Fruit fly (Drosophila melanogaster) whole organism, prepupa: Measurements from ENCODE around the gene CG32483.
A peak's percentile ranks its signal among the peaks of the same experiment; 100 is the strongest.

Experiments
- CG10631 ChIP-seq: fragments of 200-800 bp; sonication (Bioruptor generic); optimal IDR thresholded peaks from 2 replicates; lab custom pipeline; 2016; ENCODE audit warnings: missing biosample characterization, missing genetic modification characterization
- CG10669 ChIP-seq: fragments of 200-800 bp; sonication (Bioruptor generic); optimal IDR thresholded peaks from 3 replicates; lab custom pipeline; 2018; ENCODE audit warnings: missing biosample characterization, mild to moderate bottlenecking, missing genetic modification characterization, moderate library complexity
- CG11762 ChIP-seq: fragments of 200-800 bp; sonication (Bioruptor generic); optimal IDR thresholded peaks from 3 replicates; lab custom pipeline; 2016; ENCODE audit warnings: missing biosample characterization, missing genetic modification characterization; ENCODE audit not compliant: insufficient read depth
- CG15336 ChIP-seq: fragments of 200-800 bp; sonication (Bioruptor generic); IDR thresholded peaks from 2 replicates; pipeline ENCODE4 v1.3.6; 2022; ENCODE audit warnings: missing biosample characterization, missing genetic modification characterization
- CG1621 ChIP-seq: fragments of 200-800 bp; sonication (Bioruptor generic); optimal IDR thresholded peaks from 3 replicates; lab custom pipeline; 2018; ENCODE audit warnings: missing biosample characterization, mild to moderate bottlenecking, missing genetic modification characterization
- CG16779 ChIP-seq: fragments of 200-800 bp; sonication (Bioruptor generic); optimal IDR thresholded peaks from 3 replicates; lab custom pipeline; 2017; ENCODE audit warnings: missing biosample characterization, mild to moderate bottlenecking, missing genetic modification characterization
- CG3032 ChIP-seq: fragments of 200-800 bp; optimal IDR thresholded peaks from 2 replicates; lab custom pipeline; 2019; ENCODE audit warnings: missing biosample characterization, mild to moderate bottlenecking, missing genetic modification characterization, moderate library complexity
- CG32006 ChIP-seq: fragments of 200-800 bp; sonication (Bioruptor generic); optimal IDR thresholded peaks from 3 replicates; lab custom pipeline; 2017; ENCODE audit warnings: missing biosample characterization, mild to moderate bottlenecking, missing genetic modification characterization
- CG34406 ChIP-seq: fragments of 200-800 bp; sonication (Bioruptor generic); optimal IDR thresholded peaks from 3 replicates; lab custom pipeline; 2016; ENCODE audit warnings: missing biosample characterization, missing genetic modification characterization
- CG3919 ChIP-seq: fragments of 200-800 bp; sonication (Bioruptor generic); optimal IDR thresholded peaks from 3 replicates; lab custom pipeline; 2016; ENCODE audit warnings: missing biosample characterization, missing genetic modification characterization
- CG4318 ChIP-seq: fragments of 200-800 bp; sonication (Bioruptor generic); optimal IDR thresholded peaks from 3 replicates; lab custom pipeline; 2017; ENCODE audit warnings: missing biosample characterization, mild to moderate bottlenecking, missing genetic modification characterization
- CG6163 ChIP-seq: fragments of 200-800 bp; sonication (Bioruptor generic); IDR thresholded peaks from 3 replicates; pipeline ENCODE4 v1.3.6; 2022; ENCODE audit warnings: missing biosample characterization, missing genetic modification characterization
- CG6276 ChIP-seq: fragments of 200-800 bp; sonication (Bioruptor generic); optimal IDR thresholded peaks from 2 replicates; lab custom pipeline; 2017; ENCODE audit warnings: missing biosample characterization, mild to moderate bottlenecking, missing genetic modification characterization
- CG6808 ChIP-seq: fragments of 200-800 bp; sonication (Bioruptor generic); optimal IDR thresholded peaks from 3 replicates; lab custom pipeline; 2017; ENCODE audit warnings: missing biosample characterization, missing genetic modification characterization, mild to moderate bottlenecking, moderate library complexity, missing genetic modification reagents
- CG6854 ChIP-seq: fragments of 200-800 bp; sonication (Bioruptor generic); optimal IDR thresholded peaks from 2 replicates; lab custom pipeline; 2017; ENCODE audit warnings: missing biosample characterization, mild to moderate bottlenecking, missing genetic modification characterization
- CG7368 ChIP-seq: fragments of 200-800 bp; sonication (Bioruptor generic); optimal IDR thresholded peaks from 3 replicates; lab custom pipeline; 2016; ENCODE audit warnings: missing biosample characterization, missing genetic modification characterization
- CG8119 ChIP-seq: fragments of 200-800 bp; sonication (Bioruptor generic); IDR thresholded peaks from 3 replicates; pipeline ENCODE4 v1.3.6; 2022; ENCODE audit warnings: missing biosample characterization, missing genetic modification characterization
- CG8319 ChIP-seq: fragments of 200-800 bp; sonication (Bioruptor generic); optimal IDR thresholded peaks from 3 replicates; lab custom pipeline; 2016; ENCODE audit warnings: missing biosample characterization, missing genetic modification characterization
- CG8632 ChIP-seq: fragments of 200-800 bp; sonication (Bioruptor generic); optimal IDR thresholded peaks from 3 replicates; lab custom pipeline; 2016; ENCODE audit warnings: missing biosample characterization, missing genetic modification characterization
- CG9139 ChIP-seq: fragments of 200-800 bp; sonication (Bioruptor generic); optimal IDR thresholded peaks from 3 replicates; lab custom pipeline; 2017; ENCODE audit warnings: missing biosample characterization, mild to moderate bottlenecking, missing genetic modification characterization
- Eip75B ChIP-seq: fragments of 200-800 bp; sonication (Bioruptor generic); optimal IDR thresholded peaks from 3 replicates; lab custom pipeline; 2016; ENCODE audit warnings: missing biosample characterization, missing genetic modification characterization
- Eip78C ChIP-seq: fragments of 200-800 bp; sonication (Bioruptor generic); peaks from one replicate; lab custom pipeline; 2016; ENCODE audit warnings: missing biosample characterization, missing genetic modification characterization
- Eip93F ChIP-seq: fragments of 200-800 bp; sonication (Bioruptor generic); optimal IDR thresholded peaks from 2 replicates; lab custom pipeline; 2016; ENCODE audit warnings: missing biosample characterization, mild to moderate bottlenecking, missing genetic modification characterization
- Ets96B ChIP-seq: fragments of 200-800 bp; optimal IDR thresholded peaks from 2 replicates; lab custom pipeline; 2019; ENCODE audit warnings: missing biosample characterization, mild to moderate bottlenecking, missing genetic modification characterization, moderate library complexity
- Gug ChIP-seq: fragments of 200-800 bp; sonication (Bioruptor generic); IDR thresholded peaks from 2 replicates; pipeline ENCODE4 v1.3.6; 2022; ENCODE audit warnings: missing biosample characterization, missing genetic modification characterization
- Hr38 ChIP-seq: sonication (Bioruptor generic); optimal IDR thresholded peaks from 2 replicates; lab custom pipeline; 2016; ENCODE audit warnings: missing biosample characterization, missing genetic modification characterization
- Hr39 ChIP-seq: fragments of 200-800 bp; sonication (Bioruptor generic); optimal IDR thresholded peaks from 2 replicates; lab custom pipeline; 2016; ENCODE audit warnings: missing biosample characterization, missing genetic modification characterization
- Hr4 ChIP-seq: fragments of 200-800 bp; sonication (Bioruptor generic); optimal IDR thresholded peaks from 3 replicates; lab custom pipeline; 2016; ENCODE audit warnings: missing biosample characterization, missing genetic modification characterization
- Lpt ChIP-seq: fragments of 200-800 bp; sonication (Bioruptor generic); optimal IDR thresholded peaks from 3 replicates; lab custom pipeline; 2016; ENCODE audit warnings: missing biosample characterization, missing genetic modification characterization
- Met ChIP-seq: fragments of 200-800 bp; sonication (Bioruptor generic); optimal IDR thresholded peaks from 3 replicates; lab custom pipeline; 2016; ENCODE audit warnings: missing biosample characterization, missing genetic modification characterization
- OdsH ChIP-seq: fragments of 200-800 bp; sonication (Bioruptor generic); optimal IDR thresholded peaks from 3 replicates; lab custom pipeline; 2016; ENCODE audit warnings: missing biosample characterization, missing genetic modification characterization
- Sox102F ChIP-seq: fragments of 200-800 bp; sonication (Bioruptor generic); optimal IDR thresholded peaks from 2 replicates; lab custom pipeline; 2016; ENCODE audit warnings: missing biosample characterization, mild to moderate bottlenecking, missing genetic modification characterization
- Sox14 ChIP-seq: fragments of 200-800 bp; sonication (Bioruptor generic); optimal IDR thresholded peaks from 3 replicates; lab custom pipeline; 2016; ENCODE audit warnings: missing biosample characterization, missing genetic modification characterization
- Sox15 ChIP-seq: fragments of 200-800 bp; sonication (Bioruptor generic); optimal IDR thresholded peaks from 3 replicates; lab custom pipeline; 2016; ENCODE audit warnings: missing biosample characterization, missing genetic modification characterization
- achi ChIP-seq: fragments of 200-800 bp; sonication (Bioruptor generic); optimal IDR thresholded peaks from 3 replicates; lab custom pipeline; 2016; ENCODE audit warnings: missing biosample characterization, missing genetic modification characterization
- acj6 ChIP-seq: fragments of 200-800 bp; sonication (Bioruptor generic); optimal IDR thresholded peaks from 3 replicates; lab custom pipeline; 2016; ENCODE audit warnings: missing biosample characterization, missing genetic modification characterization
- dsx ChIP-seq: fragments of 200-800 bp; optimal IDR thresholded peaks from 3 replicates; lab custom pipeline; 2019; ENCODE audit warnings: missing biosample characterization, mild to moderate bottlenecking, missing genetic modification characterization, moderate library complexity; ENCODE audit not compliant: poor library complexity, severe bottlenecking
- eg ChIP-seq: fragments of 200-800 bp; sonication (Bioruptor generic); IDR thresholded peaks from 3 replicates; pipeline ENCODE4 v1.3.6; 2022; ENCODE audit warnings: missing biosample characterization, missing genetic modification characterization
- fd59A ChIP-seq: fragments of 200-800 bp; sonication (Bioruptor generic); optimal IDR thresholded peaks from 2 replicates; lab custom pipeline; 2017; ENCODE audit warnings: missing biosample characterization, mild to moderate bottlenecking, missing genetic modification characterization, missing genetic modification reagents
- fd85E ChIP-seq: fragments of 200-800 bp; sonication (Bioruptor generic); optimal IDR thresholded peaks from 3 replicates; lab custom pipeline; 2016; ENCODE audit warnings: missing biosample characterization, missing genetic modification characterization
- fkh ChIP-seq: fragments of 200-800 bp; sonication (Bioruptor generic); optimal IDR thresholded peaks from 3 replicates; lab custom pipeline; 2017; ENCODE audit warnings: missing biosample characterization, mild to moderate bottlenecking, missing genetic modification characterization, moderate library complexity
- lz ChIP-seq: fragments of 200-800 bp; sonication (Bioruptor generic); optimal IDR thresholded peaks from 3 replicates; lab custom pipeline; 2016; ENCODE audit warnings: missing biosample characterization, missing genetic modification characterization
- pdm3 ChIP-seq: fragments of 200-800 bp; sonication (Bioruptor generic); optimal IDR thresholded peaks from 3 replicates; lab custom pipeline; 2016; ENCODE audit warnings: missing biosample characterization, missing genetic modification characterization
- salr ChIP-seq, 2 experiments: fragments of 200-800 bp; sonication (Bioruptor generic); optimal IDR thresholded peaks; 3 replicates each; lab custom pipeline; 2016 to 2018; ENCODE audit warnings: missing biosample characterization in 2 of 2, missing genetic modification characterization in 2 of 2, mild to moderate bottlenecking in 1 of 2
- spab ChIP-seq: fragments of 200-800 bp; sonication (Bioruptor generic); optimal IDR thresholded peaks from 2 replicates; lab custom pipeline; 2017; ENCODE audit warnings: missing biosample characterization, mild to moderate bottlenecking, missing genetic modification characterization, missing genetic modification reagents
- ss ChIP-seq, 2 experiments: fragments of 200-800 bp; sonication (Bioruptor generic); optimal IDR thresholded peaks; 2 replicates in 1 of 2; 3 replicates in 1 of 2; lab custom pipeline; 2017 to 2018; ENCODE audit warnings: mild to moderate bottlenecking in 2 of 2, missing biosample characterization in 2 of 2, missing genetic modification characterization in 2 of 2, moderate library complexity in 1 of 2
- svp ChIP-seq: fragments of 200-800 bp; sonication (Bioruptor generic); peaks from one replicate; lab custom pipeline; 2016; ENCODE audit warnings: missing biosample characterization, missing genetic modification characterization
- topi ChIP-seq: fragments of 200-800 bp; sonication (Bioruptor generic); optimal IDR thresholded peaks from 3 replicates; lab custom pipeline; 2016; ENCODE audit warnings: missing biosample characterization, missing genetic modification characterization
- vri ChIP-seq: fragments of 200-800 bp; sonication (Bioruptor generic); optimal IDR thresholded peaks from 3 replicates; lab custom pipeline; 2016; ENCODE audit warnings: missing biosample characterization, mild to moderate bottlenecking, missing genetic modification characterization

CG32483 gene

DNA sequence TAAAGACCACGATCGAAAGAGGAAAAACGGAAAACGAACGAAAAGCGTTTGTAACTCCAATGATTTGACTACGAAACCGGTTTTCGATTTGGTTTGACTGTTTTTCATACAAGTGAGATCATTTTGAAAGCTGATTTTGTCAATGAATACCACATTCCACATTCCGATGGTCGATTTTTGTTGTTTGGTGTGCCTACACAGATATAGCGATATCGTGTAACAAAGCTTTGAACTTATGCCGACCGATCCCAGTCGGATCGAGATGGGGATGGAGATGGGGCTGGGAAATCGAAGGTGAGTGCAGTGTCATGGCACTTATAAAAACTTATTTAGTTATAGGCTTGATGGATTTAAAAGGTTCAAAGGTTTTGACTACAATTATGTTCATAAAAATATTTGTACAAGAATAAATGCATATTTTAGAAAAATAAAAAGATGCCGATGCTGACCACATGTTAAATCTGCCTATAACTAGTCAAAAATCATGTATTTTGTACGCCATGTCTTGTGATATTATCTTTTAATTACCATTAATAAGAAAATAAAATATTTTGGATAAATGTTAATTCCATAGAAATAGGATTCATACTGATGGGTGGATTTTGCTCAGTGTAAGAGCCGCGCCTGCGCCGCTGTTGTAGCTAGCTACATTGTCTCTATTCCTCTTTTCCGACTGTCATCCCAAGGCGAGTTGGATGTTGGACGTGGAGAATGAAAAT is 47.6 kb downstream of the CG32483 start:
- TF ChIP-seq CG7368 (GFP tag; lab: Kevin White, UChicago) (no peak), fd59A (GFP tag; lab: Kevin White, UChicago) (peak; percentile 44), CG3032 (tag; lab: Kevin White, UChicago) (peak; percentile 51), Hr38 (no peak), Hr39 (GFP tag; lab: Kevin White, UChicago) (no peak), Sox102F (GFP tag; lab: Kevin White, UChicago) (no peak), Met (no peak), dsx (GFP tag; lab: Kevin White, UChicago) (peak; percentile 71), OdsH (peak; percentile 55), spab (peak; percentile 37), CG32006 (GFP tag; lab: Kevin White, UChicago) (peak; percentile 82), CG15336 (GFP tag; lab: Robert Waterston, UW) (peak; percentile 63; the same call in 1 of the 2 replicates), CG10669 (peak; percentile 49), CG8319 (GFP tag; lab: Kevin White, UChicago) (no peak), Sox15 (GFP tag; lab: Kevin White, UChicago) (no peak), Lpt (GFP tag; lab: Kevin White, UChicago) (peak; percentile 28), CG16779 (peak; percentile 2), CG8119 (GFP tag; lab: Robert Waterston, UW) (peak; percentile 64; the same call in 2 of the 3 replicates), vri (GFP tag; lab: Kevin White, UChicago) (no peak), CG34406 (GFP tag; lab: Kevin White, UChicago) (peak; percentile 18), CG4318 (GFP tag; lab: Kevin White, UChicago) (peak; percentile 51), Ets96B (tag; lab: Kevin White, UChicago) (peak; percentile 54), Eip78C (GFP tag; lab: Kevin White, UChicago) (peak; percentile 72), pdm3 (GFP tag; lab: Kevin White, UChicago) (peak; percentile 38), CG6808 (GFP tag; lab: Kevin White, UChicago) (peak; percentile 56), achi (GFP tag; lab: Kevin White, UChicago) (peak; percentile 48), CG9139 (GFP tag; lab: Kevin White, UChicago) (no peak), lz (GFP tag; lab: Kevin White, UChicago) (no peak), fkh (no peak), CG1621 (tag; lab: Kevin White, UChicago) (no peak), fd85E (GFP tag; lab: Kevin White, UChicago) (no peak), svp (GFP tag; lab: Kevin White, UChicago) (peak; percentile 25), eg (GFP tag; lab: Robert Waterston, UW) (0 out of 3 replicates have a peak, but pooled peaks have one; percentile 11), topi (no peak), CG8632 (GFP tag; lab: Kevin White, UChicago) (no peak), acj6 (peak; percentile 29), Hr4 (peak; percentile 73), CG3919 (GFP tag; lab: Kevin White, UChicago) (peak; percentile 42), CG11762 (peak; percentile 48), CG10631 (GFP tag; lab: Kevin White, UChicago) (peak; percentile 57), Eip75B (GFP tag; lab: Kevin White, UChicago) (peak; percentile 10), salr (GFP tag; optimal IDR thresholded peaks at IDR 0.05; lab: Kevin White, UChicago) (peak in 1 of 2 experiments; percentile 56), ss (GFP tag; optimal IDR thresholded peaks at IDR 0.05; lab: Kevin White, UChicago) (no peak), CG6163 (0 out of 3 replicates have a peak, but pooled peaks have one; percentile 11), Eip93F (GFP tag; lab: Kevin White, UChicago) (no peak), CG6854 (GFP tag; lab: Kevin White, UChicago) (no peak), Gug (peak; percentile 29; the same call in 1 of the 2 replicates), CG6276 (GFP tag; lab: Kevin White, UChicago) (peak; percentile 43), Sox14 (peak; percentile 19)
